Fruit fly (Drosophila melanogaster) whole organism, embryonic: ENCODE data around the gene QIL1.

Experiments
- Abd-B ChIP-seq: fragments of 200-800 bp; sonication (Bioruptor generic); optimal IDR thresholded peaks from 2 replicates; lab custom pipeline; 2018; ENCODE audit warnings: missing biosample characterization, mild to moderate bottlenecking, missing genetic modification characterization, moderate library complexity
- CG15479 ChIP-seq: fragments of 200-800 bp; sonication (Bioruptor generic); optimal IDR thresholded peaks from 3 replicates; lab custom pipeline; 2019; ENCODE audit warnings: missing biosample characterization, mild to moderate bottlenecking, missing genetic modification characterization, moderate library complexity
- CG17568 ChIP-seq: fragments of 200-800 bp; sonication (Bioruptor generic); optimal IDR thresholded peaks from 2 replicates; lab custom pipeline; 2018; ENCODE audit warnings: missing biosample characterization, mild to moderate bottlenecking, missing genetic modification characterization, moderate library complexity
- CG42726 ChIP-seq: fragments of 200-800 bp; sonication (Bioruptor generic); IDR thresholded peaks from 2 replicates; pipeline ENCODE4 v1.3.6; 2022; ENCODE audit warnings: missing biosample characterization, missing genetic modification characterization; ENCODE audit not compliant: partially characterized antibody
- Spps ChIP-seq: fragments of 200-800 bp; sonication (Bioruptor generic); optimal IDR thresholded peaks from 2 replicates; lab custom pipeline; 2018; ENCODE audit warnings: missing biosample characterization, mild to moderate bottlenecking, missing genetic modification characterization

DNA sequence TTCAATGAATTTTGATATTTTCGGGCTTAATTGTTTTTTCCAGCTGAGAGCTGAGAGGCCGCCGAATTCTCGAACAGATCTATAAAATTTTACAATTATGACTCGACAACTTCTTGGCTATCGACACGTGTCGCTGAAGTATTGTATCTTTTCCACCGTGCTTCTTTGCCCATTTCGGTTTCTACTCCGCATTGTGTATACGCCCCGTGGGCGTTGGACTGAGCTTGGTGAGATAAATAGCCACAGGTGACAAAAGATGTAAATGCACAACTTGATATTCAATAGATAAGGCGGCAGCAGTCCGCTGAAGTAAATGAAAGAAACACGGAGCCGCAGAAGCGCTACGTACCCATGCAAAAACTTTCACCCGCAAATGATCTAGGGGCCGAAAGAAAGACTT is 27.5 kb downstream of the QIL1 start:
- TF ChIP-seq CG15479 (GFP tag; lab: Kevin White, UChicago) = no peak
- TF ChIP-seq CG42726 (GFP tag; lab: Robert Waterston, UW) = no peak
- no peak for TF ChIP-seq Spps
- no peak for TF ChIP-seq CG17568
- no peak for TF ChIP-seq Abd-B (GFP tag; lab: Kevin White, UChicago)
